Fruit fly (Drosophila melanogaster) whole organism, embryonic: ENCODE measurements around the gene ClC-a.

Experiments
- ATbp ChIP-seq: fragments of 200-800 bp; sonication (Bioruptor generic); optimal IDR thresholded peaks from 2 replicates; lab custom pipeline; 2017; ENCODE audit warnings: missing biosample characterization, mild to moderate bottlenecking, missing genetic modification characterization, missing genetic modification reagents
- Atf6 ChIP-seq: fragments of 200-800 bp; sonication (Bioruptor generic); IDR thresholded peaks from 2 replicates; pipeline ENCODE4 v1.3.6; 2022; ENCODE audit warnings: missing biosample characterization, missing genetic modification characterization
- CG10209 ChIP-seq: fragments of 200-800 bp; sonication (Bioruptor generic); optimal IDR thresholded peaks from 3 replicates; lab custom pipeline; 2017; ENCODE audit warnings: missing biosample characterization, mild to moderate bottlenecking, missing genetic modification characterization, missing genetic modification reagents
- CG10431 ChIP-seq: fragments of 200-800 bp; sonication (Bioruptor generic); optimal IDR thresholded peaks from 3 replicates; lab custom pipeline; 2018; ENCODE audit warnings: missing biosample characterization, mild to moderate bottlenecking, missing genetic modification characterization
- CG10979 ChIP-seq: fragments of 200-800 bp; sonication (Bioruptor generic); optimal IDR thresholded peaks from 2 replicates; lab custom pipeline; 2018; ENCODE audit warnings: missing biosample characterization, mild to moderate bottlenecking, missing genetic modification characterization, moderate library complexity
- CG11504 ChIP-seq: fragments of 200-800 bp; sonication (Bioruptor generic); optimal IDR thresholded peaks from 3 replicates; lab custom pipeline; 2019; ENCODE audit warnings: missing biosample characterization, mild to moderate bottlenecking, missing genetic modification characterization, moderate library complexity
- CG12155 ChIP-seq: fragments of 200-800 bp; sonication (Bioruptor generic); optimal IDR thresholded peaks from 3 replicates; lab custom pipeline; 2016; ENCODE audit warnings: missing biosample characterization, missing genetic modification characterization
- CG12659 ChIP-seq: fragments of 200-800 bp; sonication (Bioruptor generic); optimal IDR thresholded peaks from 3 replicates; lab custom pipeline; 2017; ENCODE audit warnings: mild to moderate bottlenecking, missing biosample characterization, missing genetic modification reagents, missing genetic modification characterization
- CG15269 ChIP-seq: fragments of 200-800 bp; sonication (Bioruptor generic); optimal IDR thresholded peaks from 2 replicates; lab custom pipeline; 2018; ENCODE audit warnings: missing biosample characterization, mild to moderate bottlenecking, missing genetic modification characterization, moderate library complexity
- CG1529 ChIP-seq: fragments of 200-800 bp; sonication (Bioruptor generic); optimal IDR thresholded peaks from 3 replicates; lab custom pipeline; 2018; ENCODE audit warnings: missing biosample characterization, missing genetic modification characterization
- CG15601 ChIP-seq: fragments of 200-800 bp; sonication (Bioruptor generic); optimal IDR thresholded peaks from 3 replicates; lab custom pipeline; 2019; ENCODE audit warnings: missing biosample characterization, mild to moderate bottlenecking, missing genetic modification characterization, moderate library complexity
- CG2116 ChIP-seq: fragments of 200-800 bp; sonication (Bioruptor generic); optimal IDR thresholded peaks from 3 replicates; lab custom pipeline; 2018; ENCODE audit warnings: missing biosample characterization, mild to moderate bottlenecking, missing genetic modification characterization
- CG2875 ChIP-seq: fragments of 200-800 bp; sonication (Bioruptor generic); optimal IDR thresholded peaks from 2 replicates; lab custom pipeline; 2017; ENCODE audit warnings: missing biosample characterization, mild to moderate bottlenecking, missing genetic modification characterization, missing genetic modification reagents
- CG30431 ChIP-seq: fragments of 200-800 bp; sonication (Bioruptor generic); optimal IDR thresholded peaks from 2 replicates; lab custom pipeline; 2017; ENCODE audit warnings: missing biosample characterization, missing genetic modification characterization
- CG31224 ChIP-seq: fragments of 200-800 bp; sonication (Bioruptor generic); IDR thresholded peaks from 2 replicates; pipeline ENCODE4 v1.3.6; 2022; ENCODE audit warnings: missing biosample characterization, missing genetic modification characterization
- CG4707 ChIP-seq: fragments of 200-800 bp; sonication (Bioruptor generic); optimal IDR thresholded peaks from 2 replicates; lab custom pipeline; 2018; ENCODE audit warnings: missing biosample characterization, mild to moderate bottlenecking, missing genetic modification characterization, moderate library complexity
- CG6813 ChIP-seq: fragments of 200-800 bp; sonication (Bioruptor generic); optimal IDR thresholded peaks from 2 replicates; lab custom pipeline; 2017; ENCODE audit warnings: missing biosample characterization, missing genetic modification characterization, mild to moderate bottlenecking, moderate library complexity, missing genetic modification reagents
- CG7987 ChIP-seq: fragments of 200-800 bp; sonication (Bioruptor generic); optimal IDR thresholded peaks from 2 replicates; lab custom pipeline; 2018; ENCODE audit warnings: missing biosample characterization, mild to moderate bottlenecking, missing genetic modification characterization, moderate library complexity
- CG9609 ChIP-seq: fragments of 200-800 bp; sonication (Bioruptor generic); optimal IDR thresholded peaks from 3 replicates; lab custom pipeline; 2016; ENCODE audit warnings: missing biosample characterization, missing genetic modification characterization
- CoRest ChIP-seq: fragments of 200-800 bp; sonication (Bioruptor generic); optimal IDR thresholded peaks from 3 replicates; lab custom pipeline; 2018; ENCODE audit warnings: missing biosample characterization, mild to moderate bottlenecking, missing genetic modification characterization, moderate library complexity
- CrebB ChIP-seq: fragments of 200-800 bp; sonication (Bioruptor generic); optimal IDR thresholded peaks from 3 replicates; lab custom pipeline; 2018; ENCODE audit warnings: missing biosample characterization, mild to moderate bottlenecking, missing genetic modification characterization
- D ChIP-seq, 2 experiments: fragments of 200-800 bp in 1 of 2; fragments of >200 bp in 1 of 2; sonication (Bioruptor generic) in 1 of 2; optimal IDR thresholded peaks; 2 replicates in 1 of 2; 3 replicates in 1 of 2; lab custom pipeline; 2017; ENCODE audit warnings: mild to moderate bottlenecking in 1 of 2, missing biosample characterization in 1 of 2, missing genetic modification characterization in 1 of 2, missing genetic modification reagents in 1 of 2
- D19A ChIP-seq: fragments of 200-800 bp; optimal IDR thresholded peaks from 3 replicates; lab custom pipeline; 2019; ENCODE audit warnings: missing biosample characterization, mild to moderate bottlenecking, missing genetic modification characterization, moderate library complexity
- Doc3 ChIP-seq: fragments of 200-800 bp; sonication (Bioruptor generic); IDR thresholded peaks from 3 replicates; pipeline ENCODE4 v1.3.6; 2022; ENCODE audit warnings: missing biosample characterization, missing genetic modification characterization; ENCODE audit not compliant: partially characterized antibody
- Drgx ChIP-seq: fragments of 200-800 bp; sonication (Bioruptor generic); IDR thresholded peaks from 2 replicates; pipeline ENCODE4 v1.3.6; 2022; ENCODE audit warnings: missing biosample characterization, missing genetic modification characterization
- Eip74EF ChIP-seq, 2 experiments: fragments of 200-800 bp in 1 of 2; fragments of >200 bp in 1 of 2; sonication (Bioruptor generic) in 1 of 2; optimal IDR thresholded peaks; 2 replicates each; lab custom pipeline; 2017 to 2019; ENCODE audit warnings: missing biosample characterization in 2 of 2, missing genetic modification characterization in 2 of 2, mild to moderate bottlenecking in 1 of 2, moderate library complexity in 1 of 2
- Fer2 ChIP-seq: fragments of 200-800 bp; sonication (Bioruptor generic); optimal IDR thresholded peaks from 2 replicates; lab custom pipeline; 2018; ENCODE audit warnings: missing biosample characterization, mild to moderate bottlenecking, missing genetic modification characterization, moderate library complexity
- HHEX ChIP-seq: fragments of 200-800 bp; sonication (Bioruptor generic); optimal IDR thresholded peaks from 3 replicates; lab custom pipeline; 2017; ENCODE audit warnings: missing biosample characterization, mild to moderate bottlenecking, missing genetic modification characterization, missing genetic modification reagents
- Hr51 ChIP-seq, 2 experiments: fragments of 200-800 bp; sonication (Bioruptor generic); optimal IDR thresholded peaks; 2 replicates in 1 of 2; 3 replicates in 1 of 2; lab custom pipeline; 2016 to 2018; ENCODE audit warnings: missing biosample characterization in 2 of 2, missing genetic modification characterization in 2 of 2, mild to moderate bottlenecking in 1 of 2, moderate library complexity in 1 of 2
- MBD-R2 ChIP-seq: fragments of 200-800 bp; sonication (Bioruptor generic); IDR thresholded peaks from 2 replicates; pipeline ENCODE4 v1.3.6; 2022; ENCODE audit warnings: missing biosample characterization, missing genetic modification characterization
- NK7.1 ChIP-seq: fragments of 200-800 bp; sonication (Bioruptor generic); optimal IDR thresholded peaks from 3 replicates; lab custom pipeline; 2016; ENCODE audit warnings: missing biosample characterization, missing genetic modification characterization
- NfI ChIP-seq: fragments of 200-800 bp; sonication (Bioruptor generic); optimal IDR thresholded peaks from 3 replicates; lab custom pipeline; 2018; ENCODE audit warnings: missing biosample characterization, mild to moderate bottlenecking, missing genetic modification characterization, moderate library complexity
- Spps ChIP-seq: fragments of 200-800 bp; sonication (Bioruptor generic); optimal IDR thresholded peaks from 2 replicates; lab custom pipeline; 2018; ENCODE audit warnings: missing biosample characterization, mild to moderate bottlenecking, missing genetic modification characterization
- az2 ChIP-seq: fragments of 200-800 bp; sonication (Bioruptor generic); optimal IDR thresholded peaks from 3 replicates; lab custom pipeline; 2016; ENCODE audit warnings: missing biosample characterization, missing genetic modification characterization
- br ChIP-seq: fragments of >200 bp; optimal IDR thresholded peaks from 2 replicates; lab custom pipeline; 2017
- kah ChIP-seq: fragments of 200-800 bp; sonication (Bioruptor generic); optimal IDR thresholded peaks from 2 replicates; lab custom pipeline; 2018; ENCODE audit warnings: missing biosample characterization, mild to moderate bottlenecking, missing genetic modification characterization
- nau ChIP-seq: fragments of 200-800 bp; sonication (Bioruptor generic); optimal IDR thresholded peaks from 3 replicates; lab custom pipeline; 2017; ENCODE audit warnings: missing biosample characterization, mild to moderate bottlenecking, missing genetic modification characterization, missing genetic modification reagents
- oc ChIP-seq: fragments of 200-800 bp; sonication (Bioruptor generic); optimal IDR thresholded peaks from 2 replicates; lab custom pipeline; 2018; ENCODE audit warnings: missing biosample characterization, mild to moderate bottlenecking, missing genetic modification characterization, moderate library complexity
- run ChIP-seq: fragments of 200-800 bp; sonication (Bioruptor generic); optimal IDR thresholded peaks from 3 replicates; lab custom pipeline; 2018; ENCODE audit warnings: missing biosample characterization, mild to moderate bottlenecking, missing genetic modification characterization
- salm ChIP-seq: fragments of 200-800 bp; sonication (Bioruptor generic); optimal IDR thresholded peaks from 2 replicates; lab custom pipeline; 2018; ENCODE audit warnings: missing biosample characterization, mild to moderate bottlenecking, missing genetic modification characterization
- sd ChIP-seq: fragments of 200-800 bp; sonication (Bioruptor generic); optimal IDR thresholded peaks from 3 replicates; lab custom pipeline; 2018; ENCODE audit warnings: missing biosample characterization, mild to moderate bottlenecking, missing genetic modification characterization, moderate library complexity
- sim ChIP-seq: fragments of 200-800 bp; sonication (Bioruptor generic); IDR thresholded peaks from 2 replicates; pipeline ENCODE4 v1.3.6; 2022; ENCODE audit warnings: missing biosample characterization, missing genetic modification characterization
- sug ChIP-seq: fragments of 200-800 bp; optimal IDR thresholded peaks from 2 replicates; lab custom pipeline; 2019; ENCODE audit warnings: missing biosample characterization, mild to moderate bottlenecking, missing genetic modification characterization, moderate library complexity
- trh ChIP-seq: fragments of 200-800 bp; sonication (Bioruptor generic); optimal IDR thresholded peaks from 2 replicates; lab custom pipeline; 2016; ENCODE audit warnings: missing biosample characterization, missing genetic modification characterization
- unpg ChIP-seq: fragments of 200-800 bp; sonication (Bioruptor generic); optimal IDR thresholded peaks from 3 replicates; lab custom pipeline; 2018; ENCODE audit warnings: missing biosample characterization, mild to moderate bottlenecking, missing genetic modification characterization, moderate library complexity
- vnd ChIP-seq: fragments of 200-800 bp; sonication (Bioruptor generic); IDR thresholded peaks from 3 replicates; pipeline ENCODE4 v1.3.6; 2022; ENCODE audit warnings: missing biosample characterization, missing genetic modification characterization; ENCODE audit not compliant: partially characterized antibody
- wek ChIP-seq: fragments of 200-800 bp; sonication (Bioruptor generic); optimal IDR thresholded peaks from 3 replicates; lab custom pipeline; 2018; ENCODE audit warnings: missing biosample characterization, mild to moderate bottlenecking, missing genetic modification characterization, moderate library complexity
- zfh2 ChIP-seq: fragments of 200-800 bp; sonication (Bioruptor generic); optimal IDR thresholded peaks from 2 replicates; lab custom pipeline; 2016; ENCODE audit warnings: missing biosample characterization, missing genetic modification characterization

Gene ClC-a

DNA sequence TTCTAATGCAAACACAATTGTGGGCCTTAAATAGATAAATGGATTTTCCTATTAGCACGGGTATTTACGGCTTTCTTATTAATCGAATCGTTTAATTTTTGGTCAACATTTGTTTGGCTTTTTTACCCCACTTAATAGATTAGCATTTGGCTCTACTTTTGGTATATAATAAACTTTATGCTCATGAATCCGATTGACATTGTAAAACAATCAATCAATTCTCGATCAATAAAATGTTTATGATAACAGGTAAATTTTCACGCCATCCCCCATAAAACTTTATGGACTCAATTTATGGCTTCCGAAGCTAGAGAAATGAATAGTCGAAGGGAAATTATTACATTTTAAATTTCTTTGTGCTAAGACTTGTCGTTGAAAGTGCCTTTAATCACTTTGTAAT is 3.4 kb downstream of the ClC-a start (continued):
- peak; percentile 23 for TF ChIP-seq CG6813
- 0 out of 2 replicates have a peak, but pooled peaks have one; percentile 5 for TF ChIP-seq CG31224 (GFP tag; lab: Robert Waterston, UW)
- TF ChIP-seq Fer2 (tag; lab: Kevin White, UChicago) = peak; percentile 67
- peak; percentile 22 for TF ChIP-seq CG7987 (GFP tag; lab: Kevin White, UChicago)
- TF ChIP-seq CG10431 = peak; percentile 64
- TF ChIP-seq trh (GFP tag; lab: Kevin White, UChicago) = no peak
- peak; percentile 55 for TF ChIP-seq HHEX (GFP tag; lab: Kevin White, UChicago)
- TF ChIP-seq CG12659 = peak; percentile 22
- TF ChIP-seq CG11504 = peak; percentile 49
- no peak for TF ChIP-seq D (optimal IDR thresholded peaks at IDR 0.05; lab: Kevin White, UChicago)
- TF ChIP-seq D (GFP tag; optimal IDR thresholded peaks at IDR 0.05; lab: Kevin White, UChicago) = no peak
- TF ChIP-seq CG30431 (GFP tag; lab: Kevin White, UChicago) = no peak
- TF ChIP-seq sd (tag; lab: Kevin White, UChicago) = peak; percentile 44
- TF ChIP-seq CG15601 = peak; percentile 65
- TF ChIP-seq CG4707 (GFP tag; lab: Kevin White, UChicago) = peak; percentile 35
- no peak for TF ChIP-seq zfh2 (GFP tag; lab: Kevin White, UChicago)
- no peak for TF ChIP-seq br (lab: Kevin White, UChicago)
- TF ChIP-seq nau = peak; percentile 32
- peak; percentile 62 for TF ChIP-seq oc (tag; lab: Kevin White, UChicago)
- peak; percentile 38 for TF ChIP-seq CoRest (tag; lab: Kevin White, UChicago)
- TF ChIP-seq MBD-R2 (GFP tag; lab: Robert Waterston, UW) = no peak
- TF ChIP-seq unpg = peak; percentile 89
- peak; percentile 52 for TF ChIP-seq CG2875 (GFP tag; lab: Kevin White, UChicago)
- TF ChIP-seq CG9609 (GFP tag; lab: Kevin White, UChicago) = no peak
- peak; percentile 53 for TF ChIP-seq CG10979 (tag; lab: Kevin White, UChicago)
- TF ChIP-seq Doc3 (GFP tag; lab: Robert Waterston, UW) = no peak
- TF ChIP-seq ATbp (GFP tag; lab: Kevin White, UChicago) = peak; percentile 55
- peak; percentile 58 for TF ChIP-seq CrebB (tag; lab: Kevin White, UChicago)
- peak; percentile 3 for TF ChIP-seq CG2116 (GFP tag; lab: Kevin White, UChicago)
- TF ChIP-seq Spps (tag; lab: Kevin White, UChicago) = peak; percentile 15
- no peak for TF ChIP-seq Drgx
- no peak for TF ChIP-seq az2 (GFP tag; lab: Kevin White, UChicago)
- TF ChIP-seq CG12155 (GFP tag; lab: Kevin White, UChicago) = no peak
- peak; percentile 23 for TF ChIP-seq CG1529 (GFP tag; lab: Kevin White, UChicago)
- peak; percentile 71 for TF ChIP-seq sug (tag; lab: Kevin White, UChicago)
- TF ChIP-seq CG10209 = no peak
- peak; percentile 61; the same call in 1 of the 2 replicates for TF ChIP-seq Atf6 (GFP tag; lab: Robert Waterston, UW)
- peak; percentile 79 for TF ChIP-seq CG15269
- TF ChIP-seq Eip74EF (GFP tag; optimal IDR thresholded peaks at IDR 0.05; lab: Kevin White, UChicago) = peak in 1 of 2 experiments; percentile 84
- TF ChIP-seq kah (GFP tag; lab: Kevin White, UChicago) = peak; percentile 18
- peak; percentile 75 for TF ChIP-seq salm (tag; lab: Kevin White, UChicago)
- peak; percentile 63 for TF ChIP-seq wek
- no peak for TF ChIP-seq NK7.1 (GFP tag; lab: Kevin White, UChicago)
- peak in 1 of 2 experiments; percentile 75 for TF ChIP-seq Hr51 (GFP tag; optimal IDR thresholded peaks at IDR 0.05; lab: Kevin White, UChicago)
- TF ChIP-seq NfI (GFP tag; lab: Kevin White, UChicago) = peak; percentile 62
- no peak for TF ChIP-seq vnd
- peak; percentile 66 for TF ChIP-seq run
- TF ChIP-seq sim = no peak
- TF ChIP-seq D19A (tag; lab: Kevin White, UChicago) = peak; percentile 38
